Worm (Caenorhabditis elegans): ENCODE measurements around the gene shl-1.
A peak's percentile ranks its signal among the peaks of the same experiment; 100 is the strongest.
"Not testable (repeated sequence)": the region's sequence is repeated elsewhere in the genome, so short reads cannot be mapped to it uniquely, and the experiment has no call there.

Gene shl-1

DNA sequence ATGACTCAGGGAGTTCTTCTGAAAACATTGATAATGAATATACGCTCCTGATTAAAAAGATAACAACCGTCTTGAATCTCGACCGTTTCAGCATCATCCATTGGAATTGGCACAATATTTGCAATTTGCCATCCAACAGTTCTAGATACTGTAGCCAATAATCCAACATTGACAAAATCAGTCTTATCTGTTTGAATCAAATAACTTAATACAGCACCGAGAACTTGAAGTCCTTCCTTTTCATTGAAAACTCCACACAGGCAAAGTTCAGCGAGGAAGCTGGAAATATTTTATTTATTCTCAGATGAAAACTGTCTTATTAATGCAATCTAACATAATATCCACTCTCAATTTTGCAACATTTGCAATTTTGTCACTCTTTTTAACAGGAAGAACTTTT, 11.6 kb downstream of the shl-1 start:
- no peak for TF ChIP-seq egl-27 (tag; optimal IDR thresholded peaks at IDR 0.05)
- TF ChIP-seq lin-15B (tag; optimal IDR thresholded peaks at IDR 0.05), result no peak
- TF ChIP-seq sea-2 (GFP tag; optimal IDR thresholded peaks at IDR 0.05), result no peak

DNA sequence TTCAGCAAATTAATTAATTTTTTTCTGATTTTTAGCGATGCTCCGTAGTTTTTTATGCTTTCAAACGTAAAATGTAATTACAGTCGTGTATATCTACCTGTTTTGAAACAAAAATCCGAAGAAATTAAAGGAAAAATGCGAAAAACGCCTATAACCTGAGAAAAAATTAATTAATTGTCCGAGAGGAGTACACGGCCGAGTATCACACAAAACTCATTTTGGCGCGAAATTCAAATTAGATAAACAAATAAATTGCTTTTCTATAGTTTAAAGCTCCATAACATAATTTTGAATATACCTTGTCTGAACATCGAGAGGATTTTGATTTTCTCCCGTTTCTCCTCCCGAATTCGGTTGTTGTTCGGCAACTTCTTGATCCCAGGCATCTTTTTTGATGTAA, 14.4 kb downstream of the shl-1 start:
- no peak for TF ChIP-seq daf-12 (tag; optimal IDR thresholded peaks at IDR 0.05)
- no peak for TF ChIP-seq nhr-11 (tag; optimal IDR thresholded peaks at IDR 0.05)
- TF ChIP-seq nhr-23 (tag; optimal IDR thresholded peaks at IDR 0.05), result peak; percentile 14

DNA sequence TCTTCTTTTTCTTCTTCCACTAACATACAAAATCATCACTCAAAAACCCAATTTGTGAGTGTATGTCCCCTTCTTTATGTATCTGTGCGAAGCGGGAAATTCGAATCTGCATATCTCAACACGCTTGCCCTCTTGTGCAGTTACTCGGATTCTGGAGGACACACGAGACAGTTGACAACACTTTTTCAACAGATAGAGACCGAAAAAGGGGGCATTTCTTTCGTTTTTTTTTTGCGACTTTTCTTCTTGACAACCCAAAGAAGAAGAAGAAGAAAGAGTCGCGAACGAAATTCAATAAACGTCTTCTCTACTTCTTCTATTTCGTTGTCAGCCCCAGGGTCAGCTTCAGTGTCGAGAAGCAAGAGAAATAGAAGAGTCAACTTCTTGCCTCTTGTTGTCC, 17.8 kb downstream of the shl-1 start:
- no peak for TF ChIP-seq lin-39 (tag; optimal IDR thresholded peaks at IDR 0.05)
- no peak for TF ChIP-seq nhr-67 (tag; optimal IDR thresholded peaks at IDR 0.05)
- TF ChIP-seq pha-4 (tag; optimal IDR thresholded peaks at IDR 0.05), result no peak

DNA sequence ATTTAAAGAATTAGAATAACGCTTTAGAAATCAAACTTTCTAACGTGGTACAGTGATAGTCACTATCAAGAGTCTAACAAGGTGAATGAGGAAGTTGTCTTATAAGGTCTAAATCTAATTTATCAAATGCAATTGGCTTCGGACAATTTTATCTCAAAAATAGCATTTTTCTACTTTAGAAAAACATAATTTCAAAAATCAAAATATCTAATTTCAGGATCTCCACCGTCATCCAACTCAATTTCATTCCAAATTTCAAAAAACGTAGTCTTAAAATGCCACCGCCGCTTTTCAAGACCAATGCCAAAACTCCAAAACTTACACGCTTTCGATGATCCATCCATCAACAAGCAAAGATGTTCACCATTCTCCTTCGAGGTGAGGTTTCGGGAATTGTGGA, 18.8 kb downstream of the shl-1 start, which contains the start of gene Y73B6BL.270:
TSS of gene Y73B6BL.270 (plus strand) at position 301 of the 400 bp plus-strand sequence.
- no peak for TF ChIP-seq pha-4 (tag; optimal IDR thresholded peaks at IDR 0.05)
- TF ChIP-seq nhr-28 (tag; optimal IDR thresholded peaks at IDR 0.05), result no peak
- no peak for TF ChIP-seq mdl-1 (tag; optimal IDR thresholded peaks at IDR 0.05)
- no peak for TF ChIP-seq ZK546.5 (tag; optimal IDR thresholded peaks at IDR 0.05)
- TF ChIP-seq fos-1 (tag; optimal IDR thresholded peaks at IDR 0.05), result no peak
- no peak for TF ChIP-seq lsy-12 (tag; optimal IDR thresholded peaks at IDR 0.05)
- TF ChIP-seq elt-3 (tag; optimal IDR thresholded peaks at IDR 0.05), result no peak

DNA sequence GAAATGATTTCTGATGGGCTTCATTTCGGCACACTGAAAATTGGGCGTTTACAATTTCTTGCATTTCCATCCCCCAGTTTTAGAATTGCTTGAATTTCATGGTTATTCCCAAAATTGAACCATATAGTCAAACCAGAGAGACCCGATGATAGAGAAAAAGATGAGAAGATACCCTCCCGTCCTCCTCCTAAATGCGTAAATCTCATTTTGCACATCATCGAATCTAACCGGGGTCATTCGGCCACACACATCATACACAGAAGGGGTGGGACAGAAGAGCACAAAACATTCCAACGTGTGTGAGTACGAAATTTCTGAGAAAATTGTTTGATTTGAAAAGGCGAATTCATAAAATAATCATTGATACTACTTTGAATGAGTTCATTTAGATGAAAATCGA, 20.3 kb downstream of the shl-1 start:
- TF ChIP-seq fkh-2 (tag; optimal IDR thresholded peaks at IDR 0.05), result no peak
- no peak for TF ChIP-seq unc-62 (GFP tag; optimal IDR thresholded peaks at IDR 0.05)

DNA sequence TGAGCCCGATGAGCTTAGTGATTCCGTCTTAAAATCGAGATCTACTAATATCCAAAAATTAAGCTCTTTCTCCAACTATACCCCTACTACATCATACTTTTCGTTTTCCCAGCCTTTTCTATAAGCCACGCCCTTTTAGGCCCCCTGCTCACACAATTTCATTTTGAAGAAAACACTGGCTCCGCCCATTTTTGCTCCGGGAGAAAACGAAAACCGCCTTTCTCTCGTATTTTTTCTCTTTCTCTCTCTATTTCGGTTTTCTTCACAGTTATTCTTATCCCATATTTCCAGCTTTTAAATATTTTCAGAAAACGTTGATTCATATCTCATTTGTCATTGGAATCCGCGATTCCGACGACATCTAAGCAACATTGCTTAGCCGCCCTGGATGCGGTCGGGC, 22.2 kb downstream of the shl-1 start, which contains the start of gene Y73B6BL.47:
TSS of gene Y73B6BL.47 (plus strand) at position 301 of the 400 bp plus-strand sequence.
- TF ChIP-seq jun-1 (tag; optimal IDR thresholded peaks at IDR 0.05) (no peak), ZK546.5 (tag; optimal IDR thresholded peaks at IDR 0.05) (no peak), elt-1 (tag; optimal IDR thresholded peaks at IDR 0.05) (no peak), sea-2 (GFP tag; optimal IDR thresholded peaks at IDR 0.05) (no peak), fkh-2 (tag; optimal IDR thresholded peaks at IDR 0.05) (no peak), ztf-4 (tag; optimal IDR thresholded peaks at IDR 0.05) (no peak), nhr-28 (tag; optimal IDR thresholded peaks at IDR 0.05) (no peak), egl-5 (tag; optimal IDR thresholded peaks at IDR 0.05) (no peak)

DNA sequence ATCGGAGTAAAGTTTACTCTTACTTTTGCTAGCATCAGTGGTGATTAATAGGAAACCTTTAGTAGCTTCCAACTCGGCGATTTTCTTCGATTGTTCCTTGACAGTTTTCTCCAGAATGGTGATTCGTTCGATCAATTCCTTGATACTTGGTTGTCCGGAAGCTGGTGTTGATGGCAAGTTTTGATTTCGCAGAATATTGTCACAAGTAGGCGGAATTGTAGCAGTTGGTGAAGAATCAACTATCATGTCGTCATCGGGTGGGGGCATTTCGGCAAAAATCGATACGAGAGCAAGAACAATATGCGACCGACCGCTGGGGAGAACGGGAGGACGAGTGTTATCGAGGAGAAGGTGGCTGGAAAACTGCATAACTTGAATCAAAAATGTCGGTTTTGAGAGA, 36.7 kb downstream of the shl-1 start, which contains the start of gene Y73B6BL.289:
TSS of gene Y73B6BL.289 (plus strand) at position 301 of the 400 bp plus-strand sequence.
- TF ChIP-seq jun-1, elt-1, pqm-1 (tag; optimal IDR thresholded peaks at IDR 0.05): not testable (repeated sequence)

DNA sequence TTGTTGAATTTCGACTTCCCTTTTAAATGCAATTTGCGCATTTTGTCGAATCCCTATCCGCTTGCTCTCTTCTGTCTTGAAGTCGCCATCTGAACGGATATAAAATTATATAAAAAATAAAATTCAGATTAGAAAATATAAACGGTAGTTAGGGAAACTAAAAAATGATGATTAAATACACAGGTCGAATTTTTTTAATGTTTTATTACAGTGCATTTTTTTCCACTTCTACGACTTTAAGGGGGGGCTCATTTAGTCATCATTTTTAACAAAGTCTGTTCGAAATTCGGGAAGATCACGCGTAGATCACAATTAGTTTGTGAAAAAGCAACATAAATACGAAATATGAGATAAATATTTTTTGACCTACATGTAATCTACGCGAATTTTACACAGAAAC, 41.0 kb downstream of the shl-1 start, which contains the start of gene Y73B6BL.14:
TSS of gene Y73B6BL.14 (minus strand) at position 101 of the 400 bp plus-strand sequence.
- TF ChIP-seq R02D3.7 (tag; optimal IDR thresholded peaks at IDR 0.05), result no peak
- no peak for TF ChIP-seq mdl-1 (tag; optimal IDR thresholded peaks at IDR 0.05)
- TF ChIP-seq jun-1 (tag; optimal IDR thresholded peaks at IDR 0.05), result no peak
- no peak for TF ChIP-seq elt-3 (tag; optimal IDR thresholded peaks at IDR 0.05)
- TF ChIP-seq nhr-28 (tag; optimal IDR thresholded peaks at IDR 0.05), result no peak
- no peak for TF ChIP-seq sea-2 (GFP tag; optimal IDR thresholded peaks at IDR 0.05)
- TF ChIP-seq elt-2 (tag; optimal IDR thresholded peaks at IDR 0.05), result no peak
- no peak for TF ChIP-seq nhr-237 (tag; optimal IDR thresholded peaks at IDR 0.05)
- TF ChIP-seq nfya-1 (tag; optimal IDR thresholded peaks at IDR 0.05; ENCODE audit: insufficient read depth), result no peak
- TF ChIP-seq nhr-23 (tag; optimal IDR thresholded peaks at IDR 0.05), result no peak
- no peak for TF ChIP-seq fkh-2 (tag; optimal IDR thresholded peaks at IDR 0.05)

All from whole organism, L3 larva.